Fruit fly (Drosophila melanogaster): Measurements from ENCODE around the gene CG14566.

- TF ChIP-seq h (GFP tag; optimal IDR thresholded peaks at IDR 0.05) = no peak
- no peak for TF ChIP-seq Dfd (GFP tag; optimal IDR thresholded peaks at IDR 0.05)
- no peak for TF ChIP-seq br (GFP tag; optimal IDR thresholded peaks at IDR 0.05)
- TF ChIP-seq pan (optimal IDR thresholded peaks at IDR 0.05) = no peak
- no peak for TF ChIP-seq Sp1 (GFP tag; optimal IDR thresholded peaks at IDR 0.05)
- no peak for TF ChIP-seq psq (GFP tag; optimal IDR thresholded peaks at IDR 0.05)
- TF ChIP-seq Mio (GFP tag; optimal IDR thresholded peaks at IDR 0.05) = no peak
- TF ChIP-seq jim (GFP tag; optimal IDR thresholded peaks at IDR 0.05) = no peak
- no peak for TF ChIP-seq HLH106 (tag; optimal IDR thresholded peaks at IDR 0.05)
- no peak for TF ChIP-seq Hr78 (GFP tag; optimal IDR thresholded peaks at IDR 0.05)
- TF ChIP-seq N (GFP tag; optimal IDR thresholded peaks at IDR 0.05) = no peak
- TF ChIP-seq Dif (GFP tag; optimal IDR thresholded peaks at IDR 0.05; ENCODE audit: partially characterized antibody) = no peak
- no peak for TF ChIP-seq ey (GFP tag; optimal IDR thresholded peaks at IDR 0.05)
Measured at dm6 chr3L:21700945-21701344, 39.2 kb downstream of the CG14566 start.
